Worm (Caenorhabditis elegans) whole organism, L3 larva: ENCODE results near the gene hst-3.2.

Experiments
- aly-2 ChIP-seq: fragments of 150-350 bp; optimal IDR thresholded peaks from 2 replicates; lab custom pipeline; 2014; ENCODE audit warnings: missing biosample characterization, missing genetic modification characterization
- ama-1 ChIP-seq: fragments of 150-350 bp; optimal IDR thresholded peaks from 2 replicates; lab custom pipeline; 2018
- ceh-82 ChIP-seq: fragments of 150-350 bp; optimal IDR thresholded peaks from 2 replicates; lab custom pipeline; 2014; ENCODE audit warnings: missing biosample characterization, missing genetic modification characterization
- fkh-10 ChIP-seq: sonication (generic microtip); optimal IDR thresholded peaks from 2 replicates; lab custom pipeline; 2017; ENCODE audit warnings: missing biosample characterization, missing genetic modification reagents, missing genetic modification characterization
- fos-1 ChIP-seq: fragments of 150-350 bp; optimal IDR thresholded peaks from 2 replicates; lab custom pipeline; 2014; ENCODE audit warnings: missing biosample characterization, missing genetic modification characterization
- lin-39 ChIP-seq: fragments of 150-350 bp; optimal IDR thresholded peaks from 2 replicates; lab custom pipeline; 2018; ENCODE audit warnings: missing biosample characterization, missing genetic modification reagents, missing genetic modification characterization
- nhr-12 ChIP-seq: fragments of 150-350 bp; optimal IDR thresholded peaks from 2 replicates; lab custom pipeline; 2014; ENCODE audit warnings: missing biosample characterization, missing genetic modification characterization
- nhr-237 ChIP-seq: fragments of 150-350 bp; optimal IDR thresholded peaks from 2 replicates; lab custom pipeline; 2014; ENCODE audit warnings: missing biosample characterization, missing genetic modification characterization
- nhr-28 ChIP-seq: fragments of 150-350 bp; optimal IDR thresholded peaks from 2 replicates; lab custom pipeline; 2014; ENCODE audit warnings: missing biosample characterization, missing genetic modification characterization
- nhr-76 ChIP-seq: fragments of 150-350 bp; sonication (generic microtip); optimal IDR thresholded peaks from 5 replicates; lab custom pipeline; 2014; ENCODE audit warnings: missing biosample characterization, missing genetic modification characterization
- pqm-1 ChIP-seq: fragments of 150-350 bp; optimal IDR thresholded peaks from 2 replicates; lab custom pipeline; 2017; ENCODE audit warnings: missing biosample characterization, missing genetic modification characterization, inconsistent platforms

- TF ChIP-seq nhr-28 (no peak), ceh-82 (tag; lab: Kevin White, UChicago) (no peak), pqm-1 (tag; lab: Kevin White, UChicago) (no peak), lin-39 (tag; lab: Kevin White, UChicago) (no peak), ama-1 (lab: Kevin White, UChicago) (no peak), nhr-237 (tag; lab: Kevin White, UChicago) (no peak), aly-2 (tag; lab: Kevin White, UChicago) (no peak), nhr-76 (tag; lab: Kevin White, UChicago) (no peak), fkh-10 (no peak), fos-1 (tag; lab: Kevin White, UChicago) (no peak), nhr-12 (tag; lab: Kevin White, UChicago) (no peak)
Measured at ce11 chrX:2912689-2913088, 11.1 kb downstream of the hst-3.2 start.
